Worm (Caenorhabditis elegans) whole organism, L2 larva: ENCODE data around the gene idpa-2.

Source experiments
- R02D3.7 ChIP-seq: fragments of 150-350 bp; optimal IDR thresholded peaks from 2 replicates; lab custom pipeline; 2014; ENCODE audit warnings: missing biosample characterization, missing genetic modification characterization
- ZK546.5 ChIP-seq: sonication (generic microtip); optimal IDR thresholded peaks from 2 replicates; lab custom pipeline; 2017; ENCODE audit warnings: missing biosample characterization, missing genetic modification characterization
- ceh-82 ChIP-seq: fragments of 150-350 bp; optimal IDR thresholded peaks from 2 replicates; lab custom pipeline; 2014; ENCODE audit warnings: missing biosample characterization, missing genetic modification characterization
- fos-1 ChIP-seq: fragments of 150-350 bp; optimal IDR thresholded peaks from 2 replicates; lab custom pipeline; 2014; ENCODE audit warnings: missing biosample characterization, missing genetic modification characterization
- lin-13 ChIP-seq: fragments of 150-350 bp; optimal IDR thresholded peaks from 2 replicates; lab custom pipeline; 2014; ENCODE audit warnings: missing biosample characterization, missing genetic modification reagents, missing genetic modification characterization
- lsy-2 ChIP-seq, 2 experiments: fragments of 150-350 bp in 1 of 2; sonication (generic microtip) in 1 of 2; optimal IDR thresholded peaks; 2 replicates each; lab custom pipeline; 2014 to 2017; ENCODE audit warnings: missing biosample characterization in 2 of 2, missing genetic modification characterization in 2 of 2
- nhr-10 ChIP-seq: sonication (generic microtip); optimal IDR thresholded peaks from 2 replicates; lab custom pipeline; 2017; ENCODE audit warnings: missing biosample characterization, missing genetic modification characterization
- nhr-11 ChIP-seq: fragments of 150-350 bp; optimal IDR thresholded peaks from 2 replicates; lab custom pipeline; 2014; ENCODE audit warnings: missing biosample characterization, missing genetic modification characterization
- nhr-12 ChIP-seq: fragments of 150-350 bp; optimal IDR thresholded peaks from 2 replicates; lab custom pipeline; 2014; ENCODE audit warnings: missing biosample characterization, missing genetic modification characterization
- nhr-237 ChIP-seq: fragments of 150-350 bp; optimal IDR thresholded peaks from 2 replicates; lab custom pipeline; 2014; ENCODE audit warnings: missing biosample characterization, missing genetic modification characterization
- nhr-25 ChIP-seq: fragments of 150-350 bp; sonication (generic microtip); optimal IDR thresholded peaks from 3 replicates; lab custom pipeline; 2014; ENCODE audit warnings: missing biosample characterization, missing genetic modification characterization
- nhr-6 ChIP-seq: fragments of 150-350 bp; optimal IDR thresholded peaks from 2 replicates; lab custom pipeline; 2014; ENCODE audit warnings: missing biosample characterization, missing genetic modification characterization

ce11 chrII:8748638-8749037, 43.9 kb downstream of the idpa-2 start:
- TF ChIP-seq nhr-237 (tag; lab: Kevin White, UChicago) = no peak
- TF ChIP-seq R02D3.7 (tag; lab: Kevin White, UChicago) = no peak
- no peak for TF ChIP-seq ceh-82 (tag; lab: Kevin White, UChicago)
- no peak for TF ChIP-seq nhr-11
- TF ChIP-seq fos-1 = no peak
- no peak for TF ChIP-seq nhr-12 (tag; lab: Kevin White, UChicago)
- no peak for TF ChIP-seq lin-13
- TF ChIP-seq nhr-10 (tag; lab: Kevin White, UChicago) = no peak
- no peak for TF ChIP-seq lsy-2 (tag; optimal IDR thresholded peaks at IDR 0.05; lab: Kevin White, UChicago)
- no peak for TF ChIP-seq nhr-6
- no peak for TF ChIP-seq nhr-25 (tag; lab: Kevin White, UChicago)
- TF ChIP-seq ZK546.5 (tag; lab: Kevin White, UChicago) = no peak
